Worm (Caenorhabditis elegans) whole organism, L4 larva: ENCODE measurements around the gene Y39A1A.24.

Source experiments
- F37D6.2 ChIP-seq: sonication (generic microtip); optimal IDR thresholded peaks from 2 replicates; lab custom pipeline; 2016; ENCODE audit warnings: mild to moderate bottlenecking, missing genetic modification characterization, missing compliant biosample characterization
- F44E2.7 ChIP-seq: fragments of 200-800 bp; sonication (Bioruptor generic); IDR thresholded peaks from 2 replicates; pipeline ENCODE4 v2.1.2; 2022; ENCODE audit warnings: missing genetic modification characterization, missing compliant biosample characterization
- Y105C5A.15 ChIP-seq: fragments of 200-800 bp; sonication (Bioruptor generic); IDR thresholded peaks from 2 replicates; pipeline ENCODE4 v1.3.6; 2022; ENCODE audit warnings: missing genetic modification characterization, missing compliant biosample characterization
- Y5F2A.4 ChIP-seq: fragments of 200-800 bp; sonication (Bioruptor generic); optimal IDR thresholded peaks from 2 replicates; lab custom pipeline; 2018; ENCODE audit warnings: mild to moderate bottlenecking, missing genetic modification characterization, missing compliant biosample characterization
- Y75B8A.6 ChIP-seq: fragments of 200-800 bp; sonication (Bioruptor generic); IDR thresholded peaks from 2 replicates; pipeline ENCODE4 v1.3.6; 2022; ENCODE audit warnings: missing genetic modification reagents, missing genetic modification characterization, missing compliant biosample characterization
- ZK337.2 ChIP-seq: fragments of 200-800 bp; sonication (Bioruptor generic); IDR thresholded peaks from 2 replicates; pipeline ENCODE4 v1.3.6; 2022; ENCODE audit warnings: missing genetic modification reagents, missing genetic modification characterization, missing compliant biosample characterization
- aha-1 ChIP-seq: fragments of 150-350 bp; peaks from one replicate; lab custom pipeline; 2014; ENCODE audit warnings: missing biosample characterization, missing genetic modification characterization
- ama-1 ChIP-seq: fragments of 150-350 bp; optimal IDR thresholded peaks from 2 replicates; lab custom pipeline; 2014; ENCODE audit warnings: inconsistent platforms, mixed read lengths
- arid-1 ChIP-seq: fragments of 200-800 bp; sonication (Bioruptor generic); conservative IDR thresholded peaks from 2 replicates; pipeline ENCODE4 v1.3.6; 2022; ENCODE audit warnings: missing genetic modification reagents, missing genetic modification characterization, missing compliant biosample characterization
- attf-4 ChIP-seq: sonication (generic microtip); optimal IDR thresholded peaks from 3 replicates; lab custom pipeline; 2017; ENCODE audit warnings: missing biosample characterization, missing genetic modification characterization
- ceh-20 ChIP-seq: fragments of 200-800 bp; sonication (Bioruptor generic); IDR thresholded peaks from 2 replicates; pipeline ENCODE4 v1.3.6; 2022; ENCODE audit warnings: missing genetic modification reagents, missing genetic modification characterization, missing compliant biosample characterization
- ceh-44 ChIP-seq: fragments of 200-800 bp; sonication (Bioruptor generic); IDR thresholded peaks from 2 replicates; pipeline ENCODE4 v1.3.6; 2022; ENCODE audit warnings: missing genetic modification reagents, missing genetic modification characterization, missing compliant biosample characterization
- ceh-62 ChIP-seq: sonication (generic microtip); optimal IDR thresholded peaks from 2 replicates; lab custom pipeline; 2017; ENCODE audit warnings: missing biosample characterization, missing genetic modification characterization
- ctbp-1 ChIP-seq: fragments of 200-800 bp; sonication (Bioruptor generic); IDR thresholded peaks from 2 replicates; pipeline ENCODE4 v1.3.6; 2022; ENCODE audit warnings: missing genetic modification reagents, missing genetic modification characterization, missing compliant biosample characterization
- daf-12 ChIP-seq: fragments of 150-350 bp; optimal IDR thresholded peaks from 2 replicates; lab custom pipeline; 2014; ENCODE audit warnings: missing biosample characterization, missing genetic modification reagents, missing genetic modification characterization
- daf-19 ChIP-seq: fragments of 200-800 bp; sonication (Bioruptor generic); conservative IDR thresholded peaks from 2 replicates; pipeline ENCODE4 v1.3.6; 2022; ENCODE audit warnings: missing genetic modification characterization, missing compliant biosample characterization
- daf-8 ChIP-seq: fragments of 200-800 bp; sonication (Bioruptor generic); IDR thresholded peaks from 2 replicates; pipeline ENCODE4 v1.3.6; 2022; ENCODE audit warnings: missing genetic modification characterization, missing compliant biosample characterization
- dmd-9 ChIP-seq: fragments of 200-800 bp; sonication (Bioruptor generic); IDR thresholded peaks from 2 replicates; pipeline ENCODE4 v1.3.6; 2022; ENCODE audit warnings: missing genetic modification reagents, missing genetic modification characterization, missing compliant biosample characterization
- dpl-1 ChIP-seq: fragments of 150-350 bp; optimal IDR thresholded peaks from 2 replicates; lab custom pipeline; 2014; ENCODE audit warnings: missing biosample characterization, missing genetic modification reagents, missing genetic modification characterization
- dve-1 ChIP-seq: sonication (generic microtip); optimal IDR thresholded peaks from 2 replicates; lab custom pipeline; 2017; ENCODE audit warnings: antibody characterized with exemption, mild to moderate bottlenecking, missing genetic modification characterization, missing compliant biosample characterization; ENCODE audit not compliant: insufficient read depth
- egl-43 ChIP-seq: fragments of 200-800 bp; sonication (Bioruptor generic); IDR thresholded peaks from 2 replicates; pipeline ENCODE4 v1.3.6; 2022; ENCODE audit warnings: missing genetic modification reagents, missing genetic modification characterization, missing compliant biosample characterization
- fkh-10 ChIP-seq: fragments of 150-350 bp; optimal IDR thresholded peaks from 2 replicates; lab custom pipeline; 2014; ENCODE audit warnings: missing biosample characterization, missing genetic modification reagents, missing genetic modification characterization
- gei-8 ChIP-seq: fragments of 200-800 bp; sonication (Bioruptor generic); optimal IDR thresholded peaks from 2 replicates; lab custom pipeline; 2018; ENCODE audit warnings: mild to moderate bottlenecking, missing genetic modification characterization, missing compliant biosample characterization
- hif-1 ChIP-seq, 2 experiments: sonication (generic microtip); optimal IDR thresholded peaks; 2 replicates each; lab custom pipeline; 2016 to 2017; ENCODE audit warnings: missing compliant biosample characterization in 2 of 2, missing genetic modification characterization in 2 of 2, missing genetic modification reagents in 2 of 2, missing genotype in 2 of 2, mild to moderate bottlenecking in 1 of 2
- hlh-11 ChIP-seq: fragments of 200-800 bp; sonication (Bioruptor generic); optimal IDR thresholded peaks from 2 replicates; lab custom pipeline; 2018; ENCODE audit warnings: mild to moderate bottlenecking, missing genetic modification characterization, missing compliant biosample characterization
- lin-1 ChIP-seq: fragments of 200-800 bp; sonication (Bioruptor generic); IDR thresholded peaks from 2 replicates; pipeline ENCODE4 v1.3.6; 2022; ENCODE audit warnings: missing genetic modification reagents, missing genetic modification characterization, missing compliant biosample characterization
- lir-3 ChIP-seq: sonication (generic microtip); optimal IDR thresholded peaks from 2 replicates; lab custom pipeline; 2016; ENCODE audit warnings: mild to moderate bottlenecking, missing genetic modification characterization, missing compliant biosample characterization
- lsy-2 ChIP-seq, 2 experiments: fragments of 150-350 bp in 1 of 2; sonication (generic microtip) in 1 of 2; optimal IDR thresholded peaks; 2 replicates each; lab custom pipeline; 2014 to 2017; ENCODE audit warnings: missing biosample characterization in 2 of 2, missing genetic modification characterization in 2 of 2
- madf-5 ChIP-seq, 2 experiments: fragments of 200-800 bp; sonication (Bioruptor generic); IDR thresholded peaks; 2 replicates each; pipeline ENCODE4 v1.3.6; 2022; ENCODE audit warnings: missing compliant biosample characterization in 2 of 2, missing genetic modification characterization in 2 of 2
- madf-9 ChIP-seq: fragments of 200-800 bp; sonication (Bioruptor generic); conservative IDR thresholded peaks from 2 replicates; pipeline ENCODE4 v1.3.6; 2022; ENCODE audit warnings: missing genetic modification reagents, missing genetic modification characterization, missing compliant biosample characterization
- mdl-1 ChIP-seq, 2 experiments: fragments of 150-350 bp in 1 of 2; sonication (generic microtip) in 1 of 2; optimal IDR thresholded peaks; 2 replicates each; lab custom pipeline; 2014 to 2017; ENCODE audit warnings: missing biosample characterization in 2 of 2, missing genetic modification characterization in 2 of 2
- mxl-3 ChIP-seq: fragments of 200-800 bp; sonication (Bioruptor generic); optimal IDR thresholded peaks from 2 replicates; lab custom pipeline; 2018; ENCODE audit warnings: mild to moderate bottlenecking, missing genetic modification characterization, missing compliant biosample characterization
- nhr-102 ChIP-seq: sonication (generic microtip); optimal IDR thresholded peaks from 2 replicates; lab custom pipeline; 2016; ENCODE audit warnings: mild to moderate bottlenecking, missing genetic modification characterization, moderate library complexity, missing compliant biosample characterization
- nhr-111 ChIP-seq: fragments of 200-800 bp; sonication (Bioruptor generic); optimal IDR thresholded peaks from 2 replicates; lab custom pipeline; 2018; ENCODE audit warnings: mild to moderate bottlenecking, missing genetic modification characterization, missing compliant biosample characterization
- nhr-28 ChIP-seq: fragments of 150-350 bp; optimal IDR thresholded peaks from 2 replicates; lab custom pipeline; 2014; ENCODE audit warnings: missing biosample characterization, missing genetic modification characterization
- nhr-42 ChIP-seq: fragments of 200-800 bp; sonication (Bioruptor generic); IDR thresholded peaks from 2 replicates; pipeline ENCODE4 v1.3.6; 2022; ENCODE audit warnings: missing genetic modification characterization, missing compliant biosample characterization
- nhr-6 ChIP-seq: fragments of 150-350 bp; optimal IDR thresholded peaks from 2 replicates; lab custom pipeline; 2014; ENCODE audit warnings: missing biosample characterization, missing genetic modification characterization
- pha-4 ChIP-seq, 2 experiments: fragments of 150-350 bp in 1 of 2; fragments of 200-800 bp in 1 of 2; sonication (Bioruptor generic) in 1 of 2; IDR thresholded peaks in 1 of 2; optimal IDR thresholded peaks in 1 of 2; 2 replicates each; pipeline versions ENCODE4 v1.3.6 to Lab custom; 2014 to 2022; ENCODE audit warnings: missing genetic modification characterization in 2 of 2, missing genetic modification reagents in 2 of 2, missing biosample characterization in 1 of 2, missing compliant biosample characterization in 1 of 2
- php-3 ChIP-seq: fragments of 200-800 bp; sonication (Bioruptor generic); IDR thresholded peaks from 2 replicates; pipeline ENCODE4 v1.3.6; 2022; ENCODE audit warnings: missing genetic modification reagents, missing genetic modification characterization, missing compliant biosample characterization
- rbr-2 ChIP-seq: sonication (generic microtip); optimal IDR thresholded peaks from 2 replicates; lab custom pipeline; 2016; ENCODE audit warnings: missing genotype, missing genetic modification characterization, missing compliant biosample characterization
- snpc-4 ChIP-seq: fragments of 150-350 bp; optimal IDR thresholded peaks from 2 replicates; lab custom pipeline; 2014; ENCODE audit warnings: missing biosample characterization, missing genetic modification characterization
- spr-1 ChIP-seq: sonication (generic microtip); optimal IDR thresholded peaks from 2 replicates; lab custom pipeline; 2016; ENCODE audit warnings: mild to moderate bottlenecking, missing genetic modification characterization, missing compliant biosample characterization
- spr-3 ChIP-seq: fragments of 200-800 bp; sonication (Bioruptor generic); optimal IDR thresholded peaks from 2 replicates; lab custom pipeline; 2018; ENCODE audit warnings: mild to moderate bottlenecking, missing genetic modification characterization, missing compliant biosample characterization
- tag-97 ChIP-seq: fragments of 200-800 bp; sonication (Bioruptor generic); IDR thresholded peaks from 2 replicates; pipeline ENCODE4 v1.3.6; 2022; ENCODE audit warnings: missing genetic modification characterization, missing compliant biosample characterization
- unc-39 ChIP-seq: sonication (generic microtip); optimal IDR thresholded peaks from 2 replicates; lab custom pipeline; 2017; ENCODE audit warnings: missing biosample characterization, missing genetic modification characterization
- zag-1 ChIP-seq: fragments of 150-350 bp; optimal IDR thresholded peaks from 2 replicates; lab custom pipeline; 2014; ENCODE audit warnings: missing biosample characterization, missing genetic modification characterization
- zfp-3 ChIP-seq: fragments of 200-800 bp; sonication (Bioruptor generic); conservative IDR thresholded peaks from 2 replicates; pipeline ENCODE4 v1.3.6; 2022; ENCODE audit warnings: missing genetic modification reagents, missing genetic modification characterization, missing compliant biosample characterization
- ztf-11 ChIP-seq: fragments of 150-350 bp; optimal IDR thresholded peaks from 2 replicates; lab custom pipeline; 2014; ENCODE audit warnings: missing biosample characterization, missing genetic modification characterization
- ztf-7 ChIP-seq: fragments of 150-350 bp; optimal IDR thresholded peaks from 2 replicates; lab custom pipeline; 2014; ENCODE audit warnings: missing biosample characterization, missing genetic modification characterization

Y39A1A.24 gene

DNA sequence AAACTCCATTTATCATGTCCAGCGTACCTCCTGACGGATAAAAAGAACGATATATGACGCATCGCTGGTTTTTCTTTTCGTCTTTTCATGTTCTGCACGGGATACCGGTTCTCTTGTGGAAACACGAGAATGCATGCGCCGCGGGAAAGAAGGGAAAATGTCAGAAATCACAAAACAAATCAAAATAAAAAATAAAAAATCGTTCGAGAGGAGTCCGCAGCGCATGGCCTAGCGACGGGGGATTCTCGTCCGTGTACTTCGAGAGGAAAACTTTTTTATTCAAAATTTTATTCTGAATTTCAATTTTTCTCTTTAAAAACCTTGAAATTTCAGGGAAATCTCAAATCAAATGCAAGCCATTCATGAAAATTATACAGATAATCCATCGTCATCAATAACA is 8.8 kb downstream of the Y39A1A.24 start, which contains the start of the genes lron-10 and hpr-9 (continued):
- TF ChIP-seq gei-8: no peak
- peak; percentile 60; the same call in 1 of the 2 replicates for TF ChIP-seq pha-4 (GFP tag; IDR thresholded peaks at IDR 0.05; lab: Robert Waterston, UW)
- TF ChIP-seq pha-4 (tag; optimal IDR thresholded peaks at IDR 0.05; lab: Kevin White, UChicago): no peak
- peak; percentile 86 for TF ChIP-seq hlh-11
- TF ChIP-seq zag-1: no peak
- TF ChIP-seq nhr-42 (GFP tag; lab: Robert Waterston, UW): no peak
- peak; percentile 94 for TF ChIP-seq ZK337.2 (GFP tag; lab: Robert Waterston, UW)
- TF ChIP-seq aha-1 (tag; lab: Kevin White, UChicago): peak; percentile 86
- no peak for TF ChIP-seq ceh-62
- peak; percentile 74 for TF ChIP-seq ceh-20 (GFP tag; lab: Robert Waterston, UW)
- TF ChIP-seq ztf-11 (tag; lab: Kevin White, UChicago): no peak
- no peak for TF ChIP-seq unc-39 (tag; lab: Kevin White, UChicago)
- no peak for TF ChIP-seq daf-12
- TF ChIP-seq Y5F2A.4 (GFP tag; lab: Kevin White, UChicago): no peak
- peak; percentile 3 for TF ChIP-seq ama-1 (lab: Kevin White, UChicago)
- TF ChIP-seq mdl-1 (tag; optimal IDR thresholded peaks at IDR 0.05; lab: Kevin White, UChicago): peak; percentile 51 to 85
- peak; percentile 52 for TF ChIP-seq spr-1 (tag; lab: Kevin White, UChicago)
- TF ChIP-seq snpc-4: no peak

DNA sequence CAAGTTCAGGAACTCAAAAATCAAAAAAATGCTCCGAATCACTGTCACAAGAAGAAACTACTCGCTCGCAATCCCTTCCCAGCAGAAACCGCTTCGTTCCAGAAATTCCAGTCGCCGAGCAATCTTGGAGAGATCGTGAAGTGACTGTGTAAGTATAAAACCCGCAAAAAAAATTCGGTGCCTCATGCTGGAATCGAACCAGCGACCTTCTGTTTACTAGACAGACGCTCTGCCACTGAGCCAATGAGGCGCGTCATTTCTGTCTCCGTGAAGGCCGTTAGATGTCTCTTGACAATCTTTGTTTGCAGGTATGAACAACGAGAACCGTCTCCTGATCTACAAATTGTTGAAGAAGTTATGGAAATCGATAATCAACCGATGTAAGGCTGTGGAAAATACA is 12.1 kb downstream of the Y39A1A.24 start:
- TF ChIP-seq lir-3 (tag; lab: Kevin White, UChicago): peak; percentile 62
- peak; percentile 35 for TF ChIP-seq nhr-102
- TF ChIP-seq ama-1 (lab: Kevin White, UChicago): peak; percentile 22
- 0 out of 2 replicates have a peak, but pooled peaks have one; percentile 74 for TF ChIP-seq ceh-44 (GFP tag; lab: Robert Waterston, UW)
- TF ChIP-seq F37D6.2 (tag; lab: Kevin White, UChicago): no peak
- peak; percentile 60 for TF ChIP-seq spr-3 (GFP tag; lab: Kevin White, UChicago)
- TF ChIP-seq ZK337.2 (GFP tag; lab: Robert Waterston, UW): peak; percentile 79
- no peak for TF ChIP-seq daf-12
- TF ChIP-seq nhr-111 (GFP tag; lab: Kevin White, UChicago): peak; percentile 37
- peak; percentile 48 for TF ChIP-seq rbr-2 (tag; lab: Kevin White, UChicago)
- peak; percentile 95 for TF ChIP-seq arid-1
- TF ChIP-seq egl-43 (GFP tag; lab: Robert Waterston, UW): peak; percentile 94
- TF ChIP-seq Y5F2A.4 (GFP tag; lab: Kevin White, UChicago): no peak
- peak; percentile 97 for TF ChIP-seq F44E2.7
- 0 out of 2 replicates have a peak, but pooled peaks have one; percentile 48 for TF ChIP-seq Y105C5A.15
- peak; percentile 69 to 94; a peak in 3 of 4 replicates for TF ChIP-seq madf-5 (GFP tag; IDR thresholded peaks at IDR 0.05; lab: Robert Waterston, UW)
- TF ChIP-seq daf-19: no peak; the same call in 1 of the 2 replicates
- TF ChIP-seq tag-97 (GFP tag; lab: Robert Waterston, UW): no peak
- TF ChIP-seq ctbp-1: peak; percentile 73; the same call in 1 of the 2 replicates
- TF ChIP-seq dmd-9 (GFP tag; lab: Robert Waterston, UW): peak; percentile 59; the same call in 1 of the 2 replicates
- TF ChIP-seq Y75B8A.6 (GFP tag; lab: Robert Waterston, UW): peak; percentile 69; the same call in 1 of the 2 replicates
- TF ChIP-seq php-3: peak; percentile 74; the same call in 1 of the 2 replicates
- peak in 1 of 2 experiments; percentile 23 for TF ChIP-seq hif-1 (tag; optimal IDR thresholded peaks at IDR 0.05; lab: Kevin White, UChicago)
- no peak for TF ChIP-seq nhr-28 (tag; lab: Kevin White, UChicago)
- TF ChIP-seq lsy-2 (tag; optimal IDR thresholded peaks at IDR 0.05; lab: Kevin White, UChicago): peak in 1 of 2 experiments; percentile 46
- TF ChIP-seq fkh-10 (GFP tag; lab: Kevin White, UChicago): no peak
- peak; percentile 20 for TF ChIP-seq mxl-3
- 0 out of 2 replicates have a peak, but pooled peaks have one; percentile 27 for TF ChIP-seq zfp-3 (GFP tag; lab: Robert Waterston, UW)
- no peak for TF ChIP-seq ztf-7 (tag; lab: Kevin White, UChicago)
- TF ChIP-seq dve-1: peak; percentile 46
- TF ChIP-seq dpl-1 (GFP tag; lab: Kevin White, UChicago): no peak
- TF ChIP-seq madf-9 (GFP tag; lab: Robert Waterston, UW): peak; percentile 71
- TF ChIP-seq attf-4 (tag; lab: Kevin White, UChicago): no peak
- TF ChIP-seq lin-1 (GFP tag; lab: Robert Waterston, UW): peak; percentile 64; the same call in 1 of the 2 replicates
- TF ChIP-seq nhr-6 (tag; lab: Kevin White, UChicago): peak; percentile 51
- TF ChIP-seq daf-8 (GFP tag; lab: Robert Waterston, UW): 0 out of 2 replicates have a peak, but pooled peaks have one; percentile 24
